Worm (Caenorhabditis elegans): Measurements from ENCODE around the gene str-66.
A peak's percentile ranks its signal among the peaks of the same experiment; 100 is the strongest.

str-66 gene

DNA sequence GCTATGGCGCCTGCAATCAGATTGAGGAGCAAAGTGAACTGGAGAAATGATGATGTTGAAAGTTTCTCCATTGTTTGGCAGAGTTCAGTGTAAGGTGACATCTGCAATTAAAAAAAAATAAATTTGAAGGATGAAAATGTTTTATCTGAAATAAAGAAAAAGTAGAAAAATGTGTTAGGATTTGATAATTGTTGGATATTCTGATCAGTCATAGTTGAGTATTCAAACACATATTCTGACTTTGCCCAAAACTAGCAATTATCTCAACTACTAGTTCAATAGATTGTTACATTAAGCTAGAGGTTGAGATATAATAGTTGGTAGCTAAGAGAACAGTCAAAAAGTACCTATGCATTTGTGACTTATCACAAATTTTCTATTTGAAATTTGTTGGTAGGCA lies 40.5 kb upstream of the str-66 start, which contains the start of gene srab-10:
Gene srab-10, minus strand, starts transcription at position 101 of the 400 bp plus-strand sequence.
- no peak for TF ChIP-seq jun-1 (tag; optimal IDR thresholded peaks at IDR 0.05)
- no peak for TF ChIP-seq nhr-12 (tag; optimal IDR thresholded peaks at IDR 0.05)
- no peak for TF ChIP-seq eor-1 (tag; optimal IDR thresholded peaks at IDR 0.05)
- TF ChIP-seq nhr-11 (tag; optimal IDR thresholded peaks at IDR 0.05) = no peak

DNA sequence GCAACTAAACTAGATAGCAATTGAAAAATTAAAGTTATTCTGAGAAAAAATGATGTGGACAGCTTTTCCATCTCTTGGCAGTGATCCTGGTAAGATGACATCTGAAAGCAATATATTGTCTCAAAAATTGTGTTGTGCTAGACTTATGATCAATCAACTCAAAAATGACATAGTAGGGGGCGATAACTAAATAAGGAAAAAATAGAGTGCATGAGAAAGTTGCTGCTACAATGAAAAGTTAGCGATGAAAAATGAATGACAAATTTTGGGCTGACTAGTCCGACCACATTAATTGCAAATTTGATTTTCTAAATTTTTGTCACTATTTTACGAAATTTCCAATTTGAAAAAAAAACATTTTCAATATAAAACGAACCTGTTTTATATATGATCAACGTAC lies 37.2 kb upstream of the str-66 start, which contains the start of gene srab-9:
Gene srab-9, minus strand, starts transcription at position 101 of the 400 bp plus-strand sequence.
- TF ChIP-seq aly-2 (tag; optimal IDR thresholded peaks at IDR 0.05) (no peak), lin-15B (tag; optimal IDR thresholded peaks at IDR 0.05) (no peak), ama-1 (optimal IDR thresholded peaks at IDR 0.05) (no peak), nhr-43 (tag; optimal IDR thresholded peaks at IDR 0.05; ENCODE audit: poor library complexity, severe bottlenecking) (no peak), elt-2 (tag; optimal IDR thresholded peaks at IDR 0.05) (no peak)

DNA sequence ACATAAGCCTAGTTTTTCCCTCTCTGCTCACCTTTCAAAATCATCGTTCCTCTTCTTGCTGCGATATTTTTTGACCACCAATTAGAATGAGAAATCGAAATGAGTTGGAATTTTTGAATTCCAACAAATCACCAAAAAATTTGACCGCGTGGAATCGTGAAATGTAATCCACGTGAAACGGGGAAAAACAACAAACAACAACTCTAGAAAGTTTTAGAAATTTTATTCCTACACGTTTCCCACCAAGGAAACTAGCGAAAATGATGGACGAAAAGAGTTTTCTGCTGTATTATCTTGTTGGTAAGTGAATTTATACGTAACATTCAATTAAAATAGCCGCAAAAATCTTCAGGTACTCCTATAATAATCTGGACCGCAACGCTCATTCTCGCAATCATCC lies 34.5 kb upstream of the str-66 start, which contains the start of the genes irld-3 and F02C9.1:
Gene irld-3, minus strand, starts transcription at position 101 of the 400 bp plus-strand sequence.
Gene F02C9.1, plus strand, starts transcription at position 216 of the 400 bp plus-strand sequence.
- TF ChIP-seq unc-62 (GFP tag; optimal IDR thresholded peaks at IDR 0.05) = no peak
- no peak for TF ChIP-seq sea-2 (GFP tag; optimal IDR thresholded peaks at IDR 0.05)
- no peak for TF ChIP-seq nhr-12 (tag; optimal IDR thresholded peaks at IDR 0.05)

DNA sequence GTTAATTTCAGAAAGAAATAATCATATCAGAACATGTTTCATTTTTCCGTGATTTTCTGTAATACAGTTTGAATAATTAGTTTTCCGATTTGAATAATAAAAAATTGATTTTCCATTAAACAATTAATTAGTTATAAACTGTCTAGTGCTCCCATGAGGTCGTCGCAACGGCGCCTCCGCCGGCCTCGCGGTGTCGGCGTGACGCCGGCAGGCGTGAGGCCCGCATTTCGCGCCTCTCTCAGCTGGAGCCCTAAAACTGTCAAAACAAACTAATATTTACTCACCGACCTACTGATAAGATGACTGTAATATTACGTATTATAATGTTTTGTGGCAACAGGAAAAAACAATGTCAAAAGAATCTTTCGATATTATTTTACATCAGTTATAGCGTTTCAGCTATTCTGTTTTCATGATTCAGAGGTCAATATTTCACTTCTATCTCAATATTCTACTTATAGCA lies 29.3 kb upstream of the str-66 start, which contains the start of gene F02C9.2:
Gene F02C9.2, plus strand, starts transcription at position 413 of the 463 bp plus-strand sequence.
- TF ChIP-seq lin-39 (tag; optimal IDR thresholded peaks at IDR 0.05) (no peak), aly-2 (tag; optimal IDR thresholded peaks at IDR 0.05) (no peak), tbx-2 (tag; optimal IDR thresholded peaks at IDR 0.05) (no peak), mdl-1 (tag; optimal IDR thresholded peaks at IDR 0.05) (no peak), sea-2 (GFP tag; optimal IDR thresholded peaks at IDR 0.05) (no peak)

DNA sequence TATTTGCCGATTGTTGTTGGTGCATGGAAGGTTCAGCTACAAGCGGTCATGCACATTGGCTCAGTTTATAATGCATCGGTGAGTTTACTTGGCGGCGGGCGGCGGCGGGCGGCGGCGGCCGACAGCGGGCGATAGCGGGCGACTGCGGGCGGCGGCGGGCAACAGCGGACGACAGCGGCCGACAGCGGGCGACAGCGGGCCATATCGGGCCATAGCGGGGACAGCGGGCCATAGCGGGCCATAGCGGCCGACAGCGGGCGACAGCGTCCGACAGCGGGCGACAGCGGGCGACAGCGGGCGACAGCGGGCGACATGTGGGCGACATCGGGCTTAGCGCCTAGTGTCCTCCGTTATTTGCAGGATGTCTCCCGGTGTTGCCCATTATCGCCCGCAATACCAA lies 28.1 kb upstream of the str-66 start:
- TF ChIP-seq nhr-23 (tag; optimal IDR thresholded peaks at IDR 0.05) (no peak), aly-2 (tag; optimal IDR thresholded peaks at IDR 0.05) (no peak), nhr-28 (tag; optimal IDR thresholded peaks at IDR 0.05) (no peak), ceh-9 (tag; optimal IDR thresholded peaks at IDR 0.05) (no peak), lin-15B (tag; optimal IDR thresholded peaks at IDR 0.05) (no peak), skn-1 (tag; optimal IDR thresholded peaks at IDR 0.05) (no peak)

DNA sequence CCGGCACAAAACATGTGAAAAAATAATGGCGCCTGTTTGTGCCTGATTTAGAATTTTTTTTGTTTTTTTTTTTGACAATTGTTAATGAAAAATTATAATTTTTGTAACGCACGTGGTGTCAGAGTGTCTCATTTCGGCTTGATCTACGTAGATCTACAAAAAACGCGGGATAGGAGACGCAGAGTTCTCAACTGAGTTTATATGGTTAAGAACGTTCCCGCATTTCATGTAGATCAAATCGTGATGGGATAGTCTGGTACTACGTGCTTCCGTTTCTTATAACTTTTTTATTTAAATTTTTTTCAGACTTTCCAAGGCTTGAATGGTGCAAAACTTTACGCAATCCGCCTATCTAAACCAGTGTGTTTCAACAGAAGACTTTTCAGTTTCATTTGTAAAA lies 24.8 kb upstream of the str-66 start, which contains the start of gene tat-6:
Gene tat-6, plus strand, starts transcription at position 301 of the 400 bp plus-strand sequence.
- TF ChIP-seq elt-2 (tag; optimal IDR thresholded peaks at IDR 0.05) (no peak), nhr-77 (tag; optimal IDR thresholded peaks at IDR 0.05) (no peak), lin-15B (tag; optimal IDR thresholded peaks at IDR 0.05) (no peak), eor-1 (tag; optimal IDR thresholded peaks at IDR 0.05) (no peak), fkh-2 (tag; optimal IDR thresholded peaks at IDR 0.05) (no peak), ceh-28 (tag; optimal IDR thresholded peaks at IDR 0.05) (no peak), snpc-4 (tag; optimal IDR thresholded peaks at IDR 0.05) (no peak), ceh-9 (tag; optimal IDR thresholded peaks at IDR 0.05) (no peak), fos-1 (tag; optimal IDR thresholded peaks at IDR 0.05) (no peak), ztf-4 (tag; optimal IDR thresholded peaks at IDR 0.05) (no peak), sea-2 (GFP tag; optimal IDR thresholded peaks at IDR 0.05) (no peak), elt-3 (tag; optimal IDR thresholded peaks at IDR 0.05) (no peak)

DNA sequence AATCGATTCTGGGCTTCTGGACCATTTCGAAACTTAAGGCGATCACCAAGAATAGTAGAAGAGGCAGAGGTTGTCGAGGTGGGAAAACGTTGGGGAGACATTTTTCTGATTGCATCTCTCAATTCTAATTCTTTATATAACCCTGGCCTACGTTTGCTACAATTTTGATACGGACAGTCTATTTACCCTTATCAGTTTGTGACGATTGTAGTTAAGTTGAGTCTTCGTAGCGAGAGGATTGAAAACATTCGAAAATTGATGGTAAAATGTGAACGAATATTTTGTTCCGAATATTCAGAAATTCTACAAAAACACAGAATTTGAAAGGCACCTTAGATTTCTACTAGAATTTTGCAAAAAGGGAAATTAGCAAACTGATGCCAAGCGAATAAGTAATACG lies 23.6 kb upstream of the str-66 start, which contains the start of gene Y73C8C.10:
Gene Y73C8C.10, minus strand, starts transcription at position 101 of the 400 bp plus-strand sequence.
- no peak for TF ChIP-seq nfya-1 (tag; optimal IDR thresholded peaks at IDR 0.05; ENCODE audit: insufficient read depth)
- no peak for TF ChIP-seq pha-4 (tag; optimal IDR thresholded peaks at IDR 0.05)
- no peak for TF ChIP-seq fos-1 (tag; optimal IDR thresholded peaks at IDR 0.05)
- TF ChIP-seq elt-2 (tag; optimal IDR thresholded peaks at IDR 0.05) = peak; percentile 6

DNA sequence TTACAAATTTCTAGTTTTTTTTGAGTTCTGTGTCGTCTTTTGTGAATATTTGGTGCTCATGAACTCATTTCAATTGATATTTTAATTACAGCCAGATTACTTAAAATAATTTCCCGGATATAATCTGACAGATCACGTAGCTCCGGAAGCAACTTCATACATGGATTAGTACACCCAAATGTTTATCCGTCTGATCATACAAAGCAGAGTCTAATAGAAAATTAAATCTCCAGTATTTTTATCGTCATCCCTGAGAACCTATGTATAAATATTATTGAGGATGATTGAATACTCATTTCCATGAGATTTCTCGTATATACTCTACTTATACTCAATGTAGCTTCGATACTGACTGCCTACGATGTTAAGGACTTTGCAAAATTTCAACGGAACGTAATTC lies 20.9 kb upstream of the str-66 start, which contains the start of gene Y73C8C.12:
Gene Y73C8C.12, plus strand, starts transcription at position 301 of the 400 bp plus-strand sequence.
- TF ChIP-seq tbx-2 (tag; optimal IDR thresholded peaks at IDR 0.05) (no peak), aly-2 (tag; optimal IDR thresholded peaks at IDR 0.05) (no peak), nhr-23 (tag; optimal IDR thresholded peaks at IDR 0.05) (no peak), ceh-28 (tag; optimal IDR thresholded peaks at IDR 0.05) (no peak), zag-1 (tag; optimal IDR thresholded peaks at IDR 0.05) (no peak), nfya-1 (tag; optimal IDR thresholded peaks at IDR 0.05; ENCODE audit: insufficient read depth) (no peak), nhr-237 (tag; optimal IDR thresholded peaks at IDR 0.05) (no peak)

All from whole organism, L3 larva.